Worm (Caenorhabditis elegans) whole organism, L3 larva: Measurements from ENCODE around the gene M03C11.1.

Experiments
- fos-1 ChIP-seq: fragments of 150-350 bp; optimal IDR thresholded peaks from 2 replicates; lab custom pipeline; 2014; ENCODE audit warnings: missing biosample characterization, missing genetic modification characterization
- lin-39 ChIP-seq: fragments of 150-350 bp; optimal IDR thresholded peaks from 2 replicates; lab custom pipeline; 2018; ENCODE audit warnings: missing biosample characterization, missing genetic modification reagents, missing genetic modification characterization
- mdl-1 ChIP-seq: fragments of 150-350 bp; optimal IDR thresholded peaks from 2 replicates; lab custom pipeline; 2014; ENCODE audit warnings: missing biosample characterization, missing genetic modification characterization
- nhr-237 ChIP-seq: fragments of 150-350 bp; optimal IDR thresholded peaks from 2 replicates; lab custom pipeline; 2014; ENCODE audit warnings: missing biosample characterization, missing genetic modification characterization
- skn-1 ChIP-seq: fragments of 150-350 bp; optimal IDR thresholded peaks from 2 replicates; lab custom pipeline; 2014; ENCODE audit warnings: missing biosample characterization, missing genetic modification characterization
- ztf-11 ChIP-seq: fragments of 150-350 bp; optimal IDR thresholded peaks from 2 replicates; lab custom pipeline; 2014; ENCODE audit warnings: missing biosample characterization, missing genetic modification characterization

DNA sequence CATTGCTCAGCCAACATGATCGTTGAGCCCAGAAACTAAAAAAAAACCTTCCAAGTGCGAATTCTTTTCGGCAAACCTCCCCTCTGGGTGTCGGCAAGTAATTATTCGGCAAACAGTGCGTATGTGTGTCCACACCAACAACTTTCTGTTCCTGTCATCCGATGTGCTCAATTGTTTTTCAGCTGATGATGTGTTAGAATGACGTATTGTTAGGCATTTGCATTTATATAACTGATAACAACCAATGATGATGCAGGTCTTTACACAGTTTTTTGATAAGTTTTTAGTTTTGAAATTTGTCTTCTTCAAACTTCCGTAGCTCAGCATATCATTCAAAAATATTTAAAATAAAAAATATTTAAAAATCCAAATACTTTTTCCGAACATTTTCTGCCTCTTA, 17.0 kb downstream of the M03C11.1 start:
- no peak for TF ChIP-seq nhr-237
- no peak for TF ChIP-seq fos-1 (tag; lab: Kevin White, UChicago)
- no peak for TF ChIP-seq skn-1 (tag; lab: Kevin White, UChicago)
- TF ChIP-seq lin-39, result no peak
- TF ChIP-seq mdl-1 (tag; lab: Kevin White, UChicago), result no peak
- TF ChIP-seq ztf-11 (tag; lab: Kevin White, UChicago), result no peak
